Fruit fly (Drosophila melanogaster) whole organism, embryonic: ENCODE results near the gene CG33267.

Experiments used
- CG2202 ChIP-seq: fragments of 200-800 bp; sonication (Bioruptor generic); optimal IDR thresholded peaks from 2 replicates; lab custom pipeline; 2018; ENCODE audit warnings: missing biosample characterization, mild to moderate bottlenecking, missing genetic modification characterization
- Dbx ChIP-seq: fragments of 200-800 bp; sonication (Bioruptor generic); IDR thresholded peaks from 3 replicates; pipeline ENCODE4 v1.3.6; 2022; ENCODE audit warnings: missing biosample characterization, missing genetic modification characterization
- al ChIP-seq: fragments of 200-800 bp; sonication (Bioruptor generic); IDR thresholded peaks from 2 replicates; pipeline ENCODE4 v1.3.6; 2022; ENCODE audit warnings: missing biosample characterization, missing genetic modification characterization
- lola ChIP-seq, 3 experiments: fragments of >200 bp in 2 of 3; fragments of 200-800 bp in 1 of 3; sonication (Bioruptor generic) in 1 of 3; optimal IDR thresholded peaks; 2 replicates each; lab custom pipeline; 2017 to 2019; ENCODE audit warnings: missing biosample characterization in 3 of 3, missing genetic modification characterization in 3 of 3, mild to moderate bottlenecking in 1 of 3, moderate library complexity in 1 of 3

- TF ChIP-seq CG2202 (no peak), Dbx (GFP tag; lab: Robert Waterston, UW) (no peak), lola (GFP tag; optimal IDR thresholded peaks at IDR 0.05; lab: Kevin White, UChicago) (no peak), al (no peak)
These were observed 37.8 kb downstream of the CG33267 start for dm6 chr3L:11602040-11602439.
